Worm (Caenorhabditis elegans): Measurements from ENCODE around the gene gln-6.

- TF ChIP-seq nhr-12 (tag; optimal IDR thresholded peaks at IDR 0.05): no peak
- no peak for TF ChIP-seq lsy-2 (tag; optimal IDR thresholded peaks at IDR 0.05)
- TF ChIP-seq mep-1 (tag; optimal IDR thresholded peaks at IDR 0.05): no peak
- no peak for TF ChIP-seq zip-8 (tag; optimal IDR thresholded peaks at IDR 0.05)
- no peak for TF ChIP-seq lin-13 (tag; optimal IDR thresholded peaks at IDR 0.05)
- TF ChIP-seq ces-1 (GFP tag; optimal IDR thresholded peaks at IDR 0.05): no peak
- TF ChIP-seq mab-5 (tag; optimal IDR thresholded peaks at IDR 0.05): no peak
- TF ChIP-seq blmp-1 (tag; optimal IDR thresholded peaks at IDR 0.05): no peak
- no peak for TF ChIP-seq M03D4.4 (tag; optimal IDR thresholded peaks at IDR 0.05)
Observed at ce11 chrIV:9709887-9710286, 30.8 kb downstream of the gln-6 start, which contains the start of gene nhr-38.

All from whole organism, mixed stage, embryonic.